Fruit fly (Drosophila melanogaster): ENCODE measurements around the gene hemo.

Gene hemo

DNA sequence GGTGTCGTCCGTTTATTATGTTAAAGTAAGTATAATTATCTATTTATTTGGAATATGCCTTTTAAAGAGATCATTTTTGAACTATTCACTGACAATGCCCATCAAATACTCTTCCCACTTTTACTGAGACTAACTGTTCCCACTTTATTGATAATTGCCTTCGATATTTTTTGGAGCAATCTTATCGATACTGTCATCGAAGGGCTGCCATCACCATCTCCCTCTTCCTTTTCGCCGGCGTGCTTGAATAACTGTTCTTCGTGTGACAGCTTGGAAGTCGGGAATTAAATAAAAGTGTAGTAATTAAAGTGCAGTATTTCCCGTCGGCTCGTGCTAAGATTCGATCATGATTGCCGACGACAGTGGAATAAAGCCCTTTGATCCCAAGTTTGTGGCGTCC lies 25.8 kb upstream of the hemo start, which contains the start of gene qin (continued):
- TF ChIP-seq CG7556 (GFP tag; optimal IDR thresholded peaks at IDR 0.05) (no peak), CG13287 (GFP tag; IDR thresholded peaks at IDR 0.05; ENCODE audit: partially characterized antibody) (peak; percentile 43; the same call in 1 of the 2 replicates), CG14014 (GFP tag; IDR thresholded peaks at IDR 0.05) (no peak), CG6791 (GFP tag; IDR thresholded peaks at IDR 0.05; ENCODE audit: partially characterized antibody) (0 out of 3 replicates have a peak, but pooled peaks have one; percentile 50)

DNA sequence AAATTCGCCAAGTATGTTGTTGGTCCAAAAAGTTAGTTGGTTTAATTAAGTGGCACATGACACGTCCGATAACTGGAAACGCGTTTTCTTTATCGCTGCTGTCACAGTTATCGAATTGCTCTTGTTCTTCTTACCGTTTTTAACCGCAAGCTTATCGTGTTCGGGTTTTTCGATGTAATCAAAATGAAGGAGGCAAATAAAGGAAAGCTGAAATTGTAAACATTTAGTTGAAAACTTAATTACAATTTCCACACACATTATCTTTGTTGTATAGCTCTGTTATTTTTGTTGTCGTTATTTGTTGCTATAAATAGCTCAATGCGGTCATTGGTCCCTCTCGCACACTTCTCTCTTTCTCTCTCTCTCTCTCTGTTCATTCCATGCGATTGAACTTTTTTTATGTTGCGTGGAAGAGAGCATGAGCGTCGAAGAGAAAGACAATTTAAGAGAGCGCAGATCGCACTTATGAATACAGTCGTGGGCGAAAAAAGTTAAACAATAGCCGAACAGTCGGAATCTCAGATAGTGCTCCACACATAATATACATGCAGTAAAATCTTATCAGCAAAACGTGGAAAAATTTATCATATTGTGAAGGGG lies 20.4 kb upstream of the hemo start:
- TF ChIP-seq ranshi (GFP tag; IDR thresholded peaks at IDR 0.05) (no peak; the same call in 1 of the 2 replicates), ci (GFP tag; IDR thresholded peaks at IDR 0.05) (peak; percentile 49; the same call in 1 of the 3 replicates), CG7987 (GFP tag; optimal IDR thresholded peaks at IDR 0.05) (peak; percentile 52), CG14050 (GFP tag; IDR thresholded peaks at IDR 0.05) (no peak), mam (GFP tag; optimal IDR thresholded peaks at IDR 0.05) (peak; percentile 19), CG6813 (GFP tag; optimal IDR thresholded peaks at IDR 0.05) (peak; percentile 13), CG32532 (GFP tag; IDR thresholded peaks at IDR 0.05) (peak; percentile 55; the same call in 1 of the 2 replicates), caup (GFP tag; optimal IDR thresholded peaks at IDR 0.05; ENCODE audit: severe bottlenecking) (peak; percentile 33), az2 (GFP tag; optimal IDR thresholded peaks at IDR 0.05) (no peak), insv (GFP tag; optimal IDR thresholded peaks at IDR 0.05) (no peak), grn (GFP tag; optimal IDR thresholded peaks at IDR 0.05) (peak; percentile 43), mld (GFP tag; IDR thresholded peaks at IDR 0.05; ENCODE audit: partially characterized antibody) (peak; percentile 51; the same call in 1 of the 3 replicates), pfk (GFP tag; optimal IDR thresholded peaks at IDR 0.05) (no peak), onecut (GFP tag; IDR thresholded peaks at IDR 0.05) (no peak), Dref (GFP tag; IDR thresholded peaks at IDR 0.05) (peak; percentile 44), CG9437 (GFP tag; optimal IDR thresholded peaks at IDR 0.05) (no peak), E2f1 (GFP tag; IDR thresholded peaks at IDR 0.05) (no peak), CG5245 (GFP tag; optimal IDR thresholded peaks at IDR 0.05) (peak; percentile 16), CrebB (tag; optimal IDR thresholded peaks at IDR 0.05) (peak; percentile 27), zen2 (GFP tag; IDR thresholded peaks at IDR 0.05; ENCODE audit: partially characterized antibody) (peak; percentile 59; the same call in 1 of the 3 replicates), NfI (GFP tag; optimal IDR thresholded peaks at IDR 0.05) (peak; percentile 23), CG30020 (tag; optimal IDR thresholded peaks at IDR 0.05) (no peak), CG8765 (GFP tag; IDR thresholded peaks at IDR 0.05) (no peak), Ets97D (GFP tag; optimal IDR thresholded peaks at IDR 0.05) (no peak), CG10979 (tag; optimal IDR thresholded peaks at IDR 0.05) (no peak), CG16863 (GFP tag; optimal IDR thresholded peaks at IDR 0.05) (no peak), CG17385 (GFP tag; optimal IDR thresholded peaks at IDR 0.05) (peak; percentile 77), CG16815 (GFP tag; optimal IDR thresholded peaks at IDR 0.05) (no peak), Nf-YB (GFP tag; optimal IDR thresholded peaks at IDR 0.05) (peak; percentile 12), danr (GFP tag; IDR thresholded peaks at IDR 0.05) (no peak), schlank (tag; optimal IDR thresholded peaks at IDR 0.05) (peak; percentile 11), Atf6 (GFP tag; IDR thresholded peaks at IDR 0.05) (0 out of 2 replicates have a peak, but pooled peaks have one; percentile 24), stwl (tag; optimal IDR thresholded peaks at IDR 0.05) (peak; percentile 60), Ets65A (GFP tag) (no peak), Med (GFP tag) (peak; percentile 82), CG15479 (GFP tag; optimal IDR thresholded peaks at IDR 0.05) (no peak), kah (GFP tag; optimal IDR thresholded peaks at IDR 0.05) (peak; percentile 14), slbo (GFP tag; IDR thresholded peaks at IDR 0.05) (peak; percentile 51), CG32772 (GFP tag; IDR thresholded peaks at IDR 0.05) (no peak), Adf1 (GFP tag; IDR thresholded peaks at IDR 0.05) (peak; percentile 27; the same call in 1 of the 2 replicates), CG10462 (GFP tag; optimal IDR thresholded peaks at IDR 0.05) (no peak), CG10543 (GFP tag; optimal IDR thresholded peaks at IDR 0.05) (peak; percentile 51), CG15696 (tag; optimal IDR thresholded peaks at IDR 0.05) (no peak), ham (GFP tag; IDR thresholded peaks at IDR 0.05) (no peak)
